Fruit fly (Drosophila melanogaster): ENCODE measurements around the gene CG12974.
A peak's percentile ranks its signal among the peaks of the same experiment; 100 is the strongest.

CG12974 gene

dm6 chr3L:21279876-21280566 is 5.7 kb downstream of the CG12974 start, which contains the start of gene AcCoAS:
AcCoAS (minus strand) TSS chr3L:21280243.
- peak; percentile 59 for TF ChIP-seq esn (GFP tag; optimal IDR thresholded peaks at IDR 0.05)
- TF ChIP-seq CG11294 (GFP tag; IDR thresholded peaks at IDR 0.05), result no peak
- peak; percentile 50 for TF ChIP-seq topi (GFP tag; optimal IDR thresholded peaks at IDR 0.05)
- TF ChIP-seq Sox102F (GFP tag; optimal IDR thresholded peaks at IDR 0.05), result peak; percentile 52
- TF ChIP-seq fd59A (GFP tag; optimal IDR thresholded peaks at IDR 0.05), result no peak
- TF ChIP-seq CG8319 (GFP tag; optimal IDR thresholded peaks at IDR 0.05), result peak; percentile 33
- TF ChIP-seq CG32006 (GFP tag; optimal IDR thresholded peaks at IDR 0.05), result peak; percentile 1
- no peak for TF ChIP-seq Blimp-1 (GFP tag; optimal IDR thresholded peaks at IDR 0.05)
- TF ChIP-seq achi (GFP tag; optimal IDR thresholded peaks at IDR 0.05), result peak; percentile 9
- peak; percentile 44 for TF ChIP-seq CG16779 (tag; optimal IDR thresholded peaks at IDR 0.05)
- TF ChIP-seq cyc (GFP tag; optimal IDR thresholded peaks at IDR 0.05), result peak; percentile 41
- peak; percentile 21 for TF ChIP-seq CG1621 (tag; optimal IDR thresholded peaks at IDR 0.05)
- no peak for TF ChIP-seq Hr4 (GFP tag; optimal IDR thresholded peaks at IDR 0.05)
- no peak for TF ChIP-seq spab (GFP tag; optimal IDR thresholded peaks at IDR 0.05)
- TF ChIP-seq Sox14 (GFP tag; optimal IDR thresholded peaks at IDR 0.05), result peak; percentile 37
- TF ChIP-seq CG34406 (GFP tag; optimal IDR thresholded peaks at IDR 0.05), result peak; percentile 21
- no peak for TF ChIP-seq CG11762 (GFP tag; optimal IDR thresholded peaks at IDR 0.05; ENCODE audit: insufficient read depth)
- TF ChIP-seq CG6792 (GFP tag; optimal IDR thresholded peaks at IDR 0.05), result peak; percentile 54
- no peak for TF ChIP-seq dac (GFP tag; optimal IDR thresholded peaks at IDR 0.05)
- TF ChIP-seq CG10631 (GFP tag; optimal IDR thresholded peaks at IDR 0.05), result no peak
- TF ChIP-seq fkh (GFP tag; optimal IDR thresholded peaks at IDR 0.05), result no peak
- TF ChIP-seq CG6854 (GFP tag; optimal IDR thresholded peaks at IDR 0.05), result peak; percentile 29
- TF ChIP-seq CG31627 (GFP tag; optimal IDR thresholded peaks at IDR 0.05), result peak; percentile 29
- peak; percentile 53; the same call in 2 of the 3 replicates for TF ChIP-seq eg (GFP tag; IDR thresholded peaks at IDR 0.05)
- peak; percentile 42 for TF ChIP-seq Eip75B (GFP tag; optimal IDR thresholded peaks at IDR 0.05)
- no peak for TF ChIP-seq Ets21C (GFP tag; optimal IDR thresholded peaks at IDR 0.05)
- TF ChIP-seq fd85E (GFP tag; optimal IDR thresholded peaks at IDR 0.05), result no peak
- TF ChIP-seq net (GFP tag; optimal IDR thresholded peaks at IDR 0.05), result peak; percentile 30
- TF ChIP-seq CG8119 (GFP tag; IDR thresholded peaks at IDR 0.05), result peak; percentile 42; the same call in 1 of the 3 replicates
- no peak for TF ChIP-seq CG6276 (GFP tag; optimal IDR thresholded peaks at IDR 0.05)
- peak; percentile 25 for TF ChIP-seq Eip93F (GFP tag; optimal IDR thresholded peaks at IDR 0.05)
- TF ChIP-seq CG15336 (GFP tag; IDR thresholded peaks at IDR 0.05), result peak; percentile 25; the same call in 1 of the 2 replicates
- no peak for TF ChIP-seq salr (GFP tag; optimal IDR thresholded peaks at IDR 0.05)
- no peak for TF ChIP-seq Lpt (GFP tag; optimal IDR thresholded peaks at IDR 0.05)
- peak; percentile 97 for TF ChIP-seq svp (GFP tag)
- TF ChIP-seq CG6163 (GFP tag; IDR thresholded peaks at IDR 0.05), result no peak; the same call in 2 of the 3 replicates
- TF ChIP-seq vri (GFP tag; optimal IDR thresholded peaks at IDR 0.05), result peak; percentile 94
- TF ChIP-seq CG10669 (GFP tag; optimal IDR thresholded peaks at IDR 0.05), result peak; percentile 18
- TF ChIP-seq ss (GFP tag; optimal IDR thresholded peaks at IDR 0.05), result peak; percentile 44 to 58
- no peak for TF ChIP-seq Gug (GFP tag; IDR thresholded peaks at IDR 0.05)
- peak; percentile 41 for TF ChIP-seq Smox (GFP tag; optimal IDR thresholded peaks at IDR 0.05)
- TF ChIP-seq Hr38 (GFP tag; optimal IDR thresholded peaks at IDR 0.05), result no peak
- no peak for TF ChIP-seq CG4318 (GFP tag; optimal IDR thresholded peaks at IDR 0.05)
- peak; percentile 38 for TF ChIP-seq CG7368 (GFP tag; optimal IDR thresholded peaks at IDR 0.05)
- TF ChIP-seq OdsH (GFP tag; optimal IDR thresholded peaks at IDR 0.05), result peak; percentile 24
- TF ChIP-seq Ets96B (tag; optimal IDR thresholded peaks at IDR 0.05), result peak; percentile 12
- TF ChIP-seq CG8632 (GFP tag; optimal IDR thresholded peaks at IDR 0.05), result peak; percentile 52
- peak; percentile 22 for TF ChIP-seq dsx (GFP tag; optimal IDR thresholded peaks at IDR 0.05; ENCODE audit: poor library complexity, severe bottlenecking)
- TF ChIP-seq Sox15 (GFP tag; optimal IDR thresholded peaks at IDR 0.05), result no peak
- TF ChIP-seq CG9139 (GFP tag; optimal IDR thresholded peaks at IDR 0.05), result no peak

Data from whole organism, prepupa.